Fruit fly (Drosophila melanogaster): ENCODE results near the gene OXA1L.

OXA1L gene

dm6 chr3L:10904770-10905169 is 18.5 kb upstream of the OXA1L start (continued):
- TF ChIP-seq her (GFP tag; optimal IDR thresholded peaks at IDR 0.05) = no peak
- TF ChIP-seq CG1233 (GFP tag; optimal IDR thresholded peaks at IDR 0.05) = no peak
- no peak for TF ChIP-seq ci (GFP tag; IDR thresholded peaks at IDR 0.05)
- no peak for TF ChIP-seq Neu2 (GFP tag; optimal IDR thresholded peaks at IDR 0.05; ENCODE audit: borderline replicate concordance)

dm6 chr3L:10903449-10903848 is 17.2 kb upstream of the OXA1L start:
- TF ChIP-seq Drgx (GFP tag; IDR thresholded peaks at IDR 0.05) = peak; percentile 45; the same call in 1 of the 2 replicates
- peak in 1 of 2 experiments; percentile 1 for TF ChIP-seq bsh (GFP tag; optimal IDR thresholded peaks at IDR 0.05)
- TF ChIP-seq CG2712 (tag; optimal IDR thresholded peaks at IDR 0.05) = peak; percentile 8
- no peak for TF ChIP-seq MBD-R2 (GFP tag; IDR thresholded peaks at IDR 0.05)
- peak; percentile 8 for TF ChIP-seq CG11504 (tag; optimal IDR thresholded peaks at IDR 0.05)
- TF ChIP-seq CG10462 (GFP tag; optimal IDR thresholded peaks at IDR 0.05) = no peak
- TF ChIP-seq sens (GFP tag) = peak; percentile 57
- no peak for TF ChIP-seq Pdp1 (GFP tag; optimal IDR thresholded peaks at IDR 0.05)

- no peak for TF ChIP-seq rib (GFP tag; IDR thresholded peaks at IDR 0.05)
- TF ChIP-seq Dfd (GFP tag; optimal IDR thresholded peaks at IDR 0.05) = no peak
- TF ChIP-seq E2f2 (GFP tag; IDR thresholded peaks at IDR 0.05) = peak; percentile 53; the same call in 1 of the 2 replicates
- no peak for TF ChIP-seq h (optimal IDR thresholded peaks at IDR 0.05)
- TF ChIP-seq Nf-YA (GFP tag; IDR thresholded peaks at IDR 0.05) = no peak; the same call in 1 of the 2 replicates
- TF ChIP-seq croc (GFP tag; conservative IDR thresholded peaks at IDR 0.05) = no peak
- TF ChIP-seq CG18619 (GFP tag; optimal IDR thresholded peaks at IDR 0.05) = no peak
- TF ChIP-seq z (GFP tag; IDR thresholded peaks at IDR 0.05) = no peak
- TF ChIP-seq D19B (GFP tag; optimal IDR thresholded peaks at IDR 0.05) = no peak
- peak; percentile 16 for TF ChIP-seq CG18476 (GFP tag; optimal IDR thresholded peaks at IDR 0.05)
- TF ChIP-seq CG14441 (GFP tag; IDR thresholded peaks at IDR 0.05) = peak; percentile 38; the same call in 1 of the 2 replicates
- no peak for TF ChIP-seq Dip2 (GFP tag; IDR thresholded peaks at IDR 0.05)
- TF ChIP-seq CG17568 (GFP tag; optimal IDR thresholded peaks at IDR 0.05) = no peak
- TF ChIP-seq lilli (GFP tag; optimal IDR thresholded peaks at IDR 0.05) = peak; percentile 40
- TF ChIP-seq dm (GFP tag; optimal IDR thresholded peaks at IDR 0.05) = no peak
- TF ChIP-seq CG2199 (GFP tag; IDR thresholded peaks at IDR 0.05) = peak; percentile 47; the same call in 1 of the 3 replicates
- no peak for TF ChIP-seq CG43689 (GFP tag; IDR thresholded peaks at IDR 0.05)
- TF ChIP-seq fd102C (GFP tag; optimal IDR thresholded peaks at IDR 0.05) = no peak
- TF ChIP-seq Optix (GFP tag; IDR thresholded peaks at IDR 0.05) = no peak
- no peak for TF ChIP-seq Sry-β (GFP tag; optimal IDR thresholded peaks at IDR 0.05)
- peak; percentile 42 for TF ChIP-seq PHDP (tag; optimal IDR thresholded peaks at IDR 0.05)
- TF ChIP-seq mam (GFP tag; optimal IDR thresholded peaks at IDR 0.05) = peak; percentile 15
- peak; percentile 2 for TF ChIP-seq gro (GFP tag; optimal IDR thresholded peaks at IDR 0.05)
- TF ChIP-seq gt (GFP tag; IDR thresholded peaks at IDR 0.05) = no peak
- TF ChIP-seq Six4 (GFP tag; optimal IDR thresholded peaks at IDR 0.05) = no peak
- no peak for TF ChIP-seq wdn (GFP tag; IDR thresholded peaks at IDR 0.05)
- TF ChIP-seq kni (GFP tag; optimal IDR thresholded peaks at IDR 0.05) = no peak
- TF ChIP-seq Tbp (GFP tag; optimal IDR thresholded peaks at IDR 0.05) = no peak
- peak; percentile 22; the same call in 1 of the 3 replicates for TF ChIP-seq CG14050 (GFP tag; IDR thresholded peaks at IDR 0.05)
- TF ChIP-seq maf-S (GFP tag; optimal IDR thresholded peaks at IDR 0.05) = peak; percentile 24
- TF ChIP-seq CG6765 (GFP tag; optimal IDR thresholded peaks at IDR 0.05) = no peak
- TF ChIP-seq H15 (GFP tag; IDR thresholded peaks at IDR 0.05) = peak; percentile 59
- TF ChIP-seq Abd-B (GFP tag; optimal IDR thresholded peaks at IDR 0.05) = no peak
- TF ChIP-seq tx (GFP tag; optimal IDR thresholded peaks at IDR 0.05) = peak; percentile 27
- TF ChIP-seq fu2 (GFP tag; optimal IDR thresholded peaks at IDR 0.05) = no peak
- peak; percentile 2 for TF ChIP-seq CG1233 (GFP tag; optimal IDR thresholded peaks at IDR 0.05)
- TF ChIP-seq exex (tag; optimal IDR thresholded peaks at IDR 0.05) = no peak
- peak; percentile 66 for TF ChIP-seq NfI (GFP tag; optimal IDR thresholded peaks at IDR 0.05)
- peak; percentile 28 for TF ChIP-seq CG8944 (GFP tag; optimal IDR thresholded peaks at IDR 0.05)
Observed at dm6 chr3L:10899087-10899511, 12.8 kb upstream of the OXA1L start, which contains the start of gene Aps. Aps (minus strand) TSS chr3L:10899123.
